Fruit fly (Drosophila melanogaster): ENCODE measurements around the gene Gr66a.

The Gr66a gene

dm6 chr3L:8347346-8347745 is 40.6 kb upstream of the Gr66a start (continued):
- TF ChIP-seq seq (GFP tag; IDR thresholded peaks at IDR 0.05) (peak; percentile 50; the same call in 1 of the 2 replicates), CG14710 (tag; optimal IDR thresholded peaks at IDR 0.05) (no peak), sob (GFP tag; IDR thresholded peaks at IDR 0.05) (peak; percentile 45; the same call in 1 of the 2 replicates), CG12299 (tag; optimal IDR thresholded peaks at IDR 0.05) (peak; percentile 7), Hr51 (GFP tag; optimal IDR thresholded peaks at IDR 0.05) (peak in 1 of 2 experiments; percentile 11), H2.0 (GFP tag; IDR thresholded peaks at IDR 0.05) (no peak), da (GFP tag; optimal IDR thresholded peaks at IDR 0.05) (peak; percentile 28), HLH54F (GFP tag; optimal IDR thresholded peaks at IDR 0.05) (no peak), CG11247 (GFP tag; IDR thresholded peaks at IDR 0.05) (peak; percentile 47; the same call in 1 of the 2 replicates), zen2 (GFP tag; IDR thresholded peaks at IDR 0.05; ENCODE audit: partially characterized antibody) (no peak), CG9876 (GFP tag; optimal IDR thresholded peaks at IDR 0.05) (no peak), CG6683 (GFP tag; optimal IDR thresholded peaks at IDR 0.05) (peak; percentile 15), D19A (tag; optimal IDR thresholded peaks at IDR 0.05) (no peak), fd64A (GFP tag; optimal IDR thresholded peaks at IDR 0.05) (peak; percentile 47), CG14014 (GFP tag; IDR thresholded peaks at IDR 0.05) (peak; percentile 48; the same call in 1 of the 2 replicates), gsb (GFP tag; IDR thresholded peaks at IDR 0.05) (peak; percentile 49), HLH3B (GFP tag; IDR thresholded peaks at IDR 0.05) (peak; percentile 45; the same call in 1 of the 2 replicates), gce (GFP tag; IDR thresholded peaks at IDR 0.05) (peak; percentile 79; the same call in 2 of the 3 replicates), Trl (optimal IDR thresholded peaks at IDR 0.05) (no peak), Trl (GFP tag; optimal IDR thresholded peaks at IDR 0.05) (peak; percentile 43), dysf (GFP tag; IDR thresholded peaks at IDR 0.05) (0 out of 3 replicates have a peak, but pooled peaks have one; percentile 31), CG1024 (GFP tag; IDR thresholded peaks at IDR 0.05) (peak; percentile 39; the same call in 1 of the 2 replicates), caup (GFP tag; optimal IDR thresholded peaks at IDR 0.05; ENCODE audit: severe bottlenecking) (peak; percentile 58), ac (GFP tag; optimal IDR thresholded peaks at IDR 0.05) (peak; percentile 20), CrebB (tag; optimal IDR thresholded peaks at IDR 0.05) (peak; percentile 38), MTF-1 (GFP tag; optimal IDR thresholded peaks at IDR 0.05; ENCODE audit: borderline replicate concordance) (peak; percentile 56), wek (GFP tag; optimal IDR thresholded peaks at IDR 0.05) (peak; percentile 73), CG18599 (GFP tag; optimal IDR thresholded peaks at IDR 0.05) (peak; percentile 51), CG12155 (GFP tag; optimal IDR thresholded peaks at IDR 0.05) (no peak), pros (GFP tag; optimal IDR thresholded peaks at IDR 0.05) (no peak), CG7745 (tag; optimal IDR thresholded peaks at IDR 0.05) (no peak), CG6813 (GFP tag; optimal IDR thresholded peaks at IDR 0.05) (peak; percentile 70), Nf-YA (GFP tag; IDR thresholded peaks at IDR 0.05) (peak; percentile 54; the same call in 1 of the 2 replicates), bsh (GFP tag; optimal IDR thresholded peaks at IDR 0.05) (peak in 1 of 2 experiments; percentile 22), Atf6 (GFP tag; IDR thresholded peaks at IDR 0.05) (peak; percentile 40; the same call in 1 of the 2 replicates), Rx (GFP tag; IDR thresholded peaks at IDR 0.05) (no peak), pho (GFP tag; optimal IDR thresholded peaks at IDR 0.05) (peak; percentile 18), ttk (GFP tag; IDR thresholded peaks at IDR 0.05) (no peak), cwo (GFP tag; optimal IDR thresholded peaks at IDR 0.05) (peak; percentile 11), amos (GFP tag; IDR thresholded peaks at IDR 0.05; ENCODE audit: partially characterized antibody) (no peak), so (GFP tag; IDR thresholded peaks at IDR 0.05) (peak; percentile 49; the same call in 1 of the 3 replicates), Xrp1 (GFP tag; IDR thresholded peaks at IDR 0.05) (peak; percentile 58), Rfx (GFP tag; IDR thresholded peaks at IDR 0.05) (peak; percentile 51; the same call in 1 of the 2 replicates), CG6765 (GFP tag; optimal IDR thresholded peaks at IDR 0.05) (peak; percentile 51), CG17328 (GFP tag; IDR thresholded peaks at IDR 0.05) (peak; percentile 36; the same call in 1 of the 2 replicates), CG16813 (GFP tag; IDR thresholded peaks at IDR 0.05; ENCODE audit: partially characterized antibody) (no peak), org-1 (GFP tag; optimal IDR thresholded peaks at IDR 0.05) (peak; percentile 36), vvl (GFP tag; IDR thresholded peaks at IDR 0.05) (peak; percentile 63), CG31365 (tag; optimal IDR thresholded peaks at IDR 0.05) (peak; percentile 30), Fer3 (tag; optimal IDR thresholded peaks at IDR 0.05) (peak; percentile 19)
